Worm (Caenorhabditis elegans) whole organism, early embryonic: Measurements from ENCODE around the gene R11E3.19.

ENCODE experiments used
- B0310.2 ChIP-seq: sonication (generic microtip); optimal IDR thresholded peaks from 2 replicates; lab custom pipeline; 2016; ENCODE audit warnings: mild to moderate bottlenecking, missing genetic modification characterization, missing compliant biosample characterization
- F13C5.2 ChIP-seq: sonication (generic microtip); optimal IDR thresholded peaks from 2 replicates; lab custom pipeline; 2017; ENCODE audit warnings: mild to moderate bottlenecking, missing genetic modification characterization, inconsistent platforms, missing compliant biosample characterization
- aly-1 ChIP-seq: sonication (generic microtip); optimal IDR thresholded peaks from 2 replicates; lab custom pipeline; 2016; ENCODE audit warnings: missing genetic modification characterization, missing compliant biosample characterization
- ama-1 ChIP-seq: fragments of 150-350 bp; optimal IDR thresholded peaks from 2 replicates; lab custom pipeline; 2014
- ceh-13 ChIP-seq: fragments of 200-800 bp; sonication (Bioruptor generic); optimal IDR thresholded peaks from 2 replicates; lab custom pipeline; 2018; ENCODE audit warnings: mild to moderate bottlenecking, missing genetic modification characterization, missing compliant biosample characterization
- ceh-36 ChIP-seq: sonication (generic microtip); optimal IDR thresholded peaks from 2 replicates; lab custom pipeline; 2016; ENCODE audit warnings: missing genetic modification characterization, inconsistent platforms, missing compliant biosample characterization
- ets-7 ChIP-seq: sonication (generic microtip); optimal IDR thresholded peaks from 2 replicates; lab custom pipeline; 2016; ENCODE audit warnings: missing genotype, missing genetic modification characterization, missing compliant biosample characterization
- flt-1 ChIP-seq: fragments of 200-800 bp; sonication (Bioruptor generic); IDR thresholded peaks from 2 replicates; pipeline ENCODE4 v1.3.6; 2022; ENCODE audit warnings: missing genetic modification characterization, missing compliant biosample characterization
- hmbx-1 ChIP-seq: sonication (generic microtip); optimal IDR thresholded peaks from 2 replicates; lab custom pipeline; 2016; ENCODE audit warnings: mild to moderate bottlenecking, missing genetic modification characterization, missing compliant biosample characterization
- hmg-4 ChIP-seq: fragments of 200-800 bp; sonication (Bioruptor generic); optimal IDR thresholded peaks from 2 replicates; lab custom pipeline; 2018; ENCODE audit warnings: mild to moderate bottlenecking, missing genetic modification characterization, missing compliant biosample characterization
- hnd-1 ChIP-seq: sonication (generic microtip); optimal IDR thresholded peaks from 2 replicates; lab custom pipeline; 2016; ENCODE audit warnings: missing genetic modification characterization, missing compliant biosample characterization
- pes-1 ChIP-seq: fragments of 200-800 bp; sonication (Bioruptor generic); IDR thresholded peaks from 2 replicates; pipeline ENCODE4 v1.3.6; 2022; ENCODE audit warnings: missing genetic modification reagents, missing genetic modification characterization, missing compliant biosample characterization
- scrt-1 ChIP-seq: fragments of 200-800 bp; sonication (Bioruptor generic); IDR thresholded peaks from 2 replicates; pipeline ENCODE4 v1.3.6; 2022; ENCODE audit warnings: missing genetic modification characterization, missing compliant biosample characterization
- sea-1 ChIP-seq: fragments of 200-800 bp; sonication (Bioruptor generic); conservative IDR thresholded peaks from 2 replicates; pipeline ENCODE4 v1.3.6; 2022; ENCODE audit warnings: missing genetic modification characterization, missing compliant biosample characterization
- tbx-11 ChIP-seq: fragments of 200-800 bp; sonication (Bioruptor generic); IDR thresholded peaks from 2 replicates; pipeline ENCODE4 v1.3.6; 2022; ENCODE audit warnings: missing genetic modification characterization, missing compliant biosample characterization
- tbx-37 ChIP-seq: fragments of 200-800 bp; sonication (Bioruptor generic); conservative IDR thresholded peaks from 2 replicates; pipeline ENCODE4 v1.3.6; 2022; ENCODE audit warnings: missing genetic modification reagents, missing genetic modification characterization, missing compliant biosample characterization
- tra-4 ChIP-seq: sonication (generic microtip); optimal IDR thresholded peaks from 2 replicates; lab custom pipeline; 2017; ENCODE audit warnings: missing genetic modification characterization, missing compliant biosample characterization

The R11E3.19 gene

ce11 chrIV:4776001-4776400 is at the start of gene R11E3.19:
TSS of gene R11E3.19 (minus strand) at chrIV:4776101.
- TF ChIP-seq hmbx-1 (tag; lab: Kevin White, UChicago) = no peak
- no peak for TF ChIP-seq ets-7
- TF ChIP-seq ama-1 (lab: Kevin White, UChicago) = no peak
- TF ChIP-seq ceh-13 (GFP tag; lab: Kevin White, UChicago) = no peak
- no peak for TF ChIP-seq hnd-1 (tag; lab: Kevin White, UChicago)

ce11 chrIV:4821843-4822242 is 45.9 kb upstream of the R11E3.19 start:
- TF ChIP-seq hmbx-1 (tag; lab: Kevin White, UChicago) (no peak), F13C5.2 (tag; lab: Kevin White, UChicago) (no peak), flt-1 (GFP tag; lab: Robert Waterston, UW) (no peak), hnd-1 (tag; lab: Kevin White, UChicago) (no peak)

- TF ChIP-seq aly-1 = no peak
- TF ChIP-seq hmbx-1 (tag; lab: Kevin White, UChicago) = no peak
- TF ChIP-seq pes-1 (GFP tag; lab: Robert Waterston, UW) = no peak
- no peak for TF ChIP-seq tbx-37
- TF ChIP-seq tbx-11 = no peak
- no peak for TF ChIP-seq hnd-1 (tag; lab: Kevin White, UChicago)
- TF ChIP-seq scrt-1 (GFP tag; lab: Robert Waterston, UW) = no peak
- no peak for TF ChIP-seq ama-1 (lab: Kevin White, UChicago)
- TF ChIP-seq F13C5.2 (tag; lab: Kevin White, UChicago) = no peak
- no peak for TF ChIP-seq ceh-13 (GFP tag; lab: Kevin White, UChicago)
- TF ChIP-seq hmg-4 (GFP tag; lab: Kevin White, UChicago) = no peak
- no peak for TF ChIP-seq ceh-36
- TF ChIP-seq tra-4 = no peak
- TF ChIP-seq flt-1 (GFP tag; lab: Robert Waterston, UW) = no peak
- no peak for TF ChIP-seq ets-7
- TF ChIP-seq B0310.2 (tag; lab: Kevin White, UChicago) = no peak
Observed at ce11 chrIV:4821054-4821453, 45.2 kb upstream of the R11E3.19 start, which contains the start of gene H06H21.8. TSS of gene H06H21.8 (minus strand) at chrIV:4821131.

ce11 chrIV:4814185-4814584 is 38.3 kb upstream of the R11E3.19 start, which contains the start of gene srw-94:
TSS of gene srw-94 (plus strand) at chrIV:4814485.
- TF ChIP-seq hnd-1 (tag; lab: Kevin White, UChicago) (no peak), flt-1 (GFP tag; lab: Robert Waterston, UW) (no peak)

- TF ChIP-seq sea-1 (GFP tag; lab: Robert Waterston, UW) (no peak), ceh-13 (GFP tag; lab: Kevin White, UChicago) (no peak), ama-1 (lab: Kevin White, UChicago) (no peak), hnd-1 (tag; lab: Kevin White, UChicago) (no peak), tbx-11 (no peak), pes-1 (GFP tag; lab: Robert Waterston, UW) (no peak), scrt-1 (GFP tag; lab: Robert Waterston, UW) (no peak), aly-1 (no peak), ets-7 (no peak), F13C5.2 (tag; lab: Kevin White, UChicago) (no peak), tbx-37 (no peak), hmg-4 (GFP tag; lab: Kevin White, UChicago) (no peak), hmbx-1 (tag; lab: Kevin White, UChicago) (no peak), tra-4 (no peak), flt-1 (GFP tag; lab: Robert Waterston, UW) (no peak), B0310.2 (tag; lab: Kevin White, UChicago) (no peak), ceh-36 (no peak)
Observed at ce11 chrIV:4811863-4812262, 36.0 kb upstream of the R11E3.19 start, which contains the start of gene srw-95. TSS of gene srw-95 (plus strand) at chrIV:4812075.

ce11 chrIV:4810377-4810984 is 34.6 kb upstream of the R11E3.19 start, which contains the start of gene eif-1.A:
TSS of gene eif-1.A (plus strand) at chrIV:4810934.
- no peak for TF ChIP-seq tbx-11
- TF ChIP-seq F13C5.2 (tag; lab: Kevin White, UChicago) = peak; percentile 58
- TF ChIP-seq tbx-37 = 0 out of 2 replicates have a peak, but pooled peaks have one; percentile 22

ce11 chrIV:4809813-4810212 is 33.9 kb upstream of the R11E3.19 start, which contains the start of gene H06H21.37:
TSS of gene H06H21.37 (minus strand) at chrIV:4809974.
- TF ChIP-seq ama-1 (lab: Kevin White, UChicago) = no peak
- TF ChIP-seq tbx-11 = no peak
- no peak for TF ChIP-seq pes-1 (GFP tag; lab: Robert Waterston, UW)
- no peak for TF ChIP-seq ceh-13 (GFP tag; lab: Kevin White, UChicago)
- TF ChIP-seq hnd-1 (tag; lab: Kevin White, UChicago) = no peak
- no peak for TF ChIP-seq F13C5.2 (tag; lab: Kevin White, UChicago)
- no peak for TF ChIP-seq sea-1 (GFP tag; lab: Robert Waterston, UW)
- TF ChIP-seq scrt-1 (GFP tag; lab: Robert Waterston, UW) = no peak
- no peak for TF ChIP-seq B0310.2 (tag; lab: Kevin White, UChicago)
- TF ChIP-seq ceh-36 = no peak
- no peak for TF ChIP-seq flt-1 (GFP tag; lab: Robert Waterston, UW)
- TF ChIP-seq ets-7 = no peak
- TF ChIP-seq aly-1 = no peak
- TF ChIP-seq hmbx-1 (tag; lab: Kevin White, UChicago) = no peak
- no peak for TF ChIP-seq hmg-4 (GFP tag; lab: Kevin White, UChicago)
- no peak for TF ChIP-seq tbx-37

ce11 chrIV:4809397-4809796 is 33.5 kb upstream of the R11E3.19 start, which contains the start of gene ubxn-6:
TSS of gene ubxn-6 (minus strand) at chrIV:4809497.
- TF ChIP-seq hmbx-1 (tag; lab: Kevin White, UChicago) = no peak
- no peak for TF ChIP-seq sea-1 (GFP tag; lab: Robert Waterston, UW)
- no peak for TF ChIP-seq ets-7
- TF ChIP-seq tra-4 = no peak
- TF ChIP-seq tbx-37 = no peak
- no peak for TF ChIP-seq B0310.2 (tag; lab: Kevin White, UChicago)
- no peak for TF ChIP-seq hmg-4 (GFP tag; lab: Kevin White, UChicago)
- TF ChIP-seq ceh-13 (GFP tag; lab: Kevin White, UChicago) = no peak
